Worm (Caenorhabditis elegans) whole organism, L3 larva: ENCODE measurements around the gene T07C4.3.

ENCODE experiments used
- R02D3.7 ChIP-seq: fragments of 150-350 bp; optimal IDR thresholded peaks from 2 replicates; lab custom pipeline; 2014; ENCODE audit warnings: missing biosample characterization, missing genetic modification characterization
- elt-1 ChIP-seq: fragments of 150-350 bp; optimal IDR thresholded peaks from 2 replicates; lab custom pipeline; 2014; ENCODE audit warnings: missing biosample characterization, missing genetic modification characterization
- elt-3 ChIP-seq, 3 experiments: fragments of 150-350 bp in 1 of 3; sonication (generic microtip) in 2 of 3; optimal IDR thresholded peaks; 2 replicates in 2 of 3; 4 replicates in 1 of 3; lab custom pipeline; 2014 to 2017; ENCODE audit warnings: missing biosample characterization in 3 of 3, missing genetic modification characterization in 3 of 3
- lin-15B ChIP-seq: fragments of 150-350 bp; optimal IDR thresholded peaks from 2 replicates; lab custom pipeline; 2014; ENCODE audit warnings: missing biosample characterization, missing genetic modification characterization
- nhr-12 ChIP-seq: fragments of 150-350 bp; optimal IDR thresholded peaks from 2 replicates; lab custom pipeline; 2014; ENCODE audit warnings: missing biosample characterization, missing genetic modification characterization
- nhr-237 ChIP-seq: fragments of 150-350 bp; optimal IDR thresholded peaks from 2 replicates; lab custom pipeline; 2014; ENCODE audit warnings: missing biosample characterization, missing genetic modification characterization
- nhr-77 ChIP-seq: fragments of 150-350 bp; optimal IDR thresholded peaks from 2 replicates; lab custom pipeline; 2014; ENCODE audit warnings: missing biosample characterization, missing genetic modification characterization
- sea-2 ChIP-seq: fragments of 150-350 bp; sonication (generic microtip); optimal IDR thresholded peaks from 4 replicates; lab custom pipeline; 2014; ENCODE audit warnings: missing biosample characterization, missing genetic modification reagents, missing genetic modification characterization
- skn-1 ChIP-seq: fragments of 150-350 bp; optimal IDR thresholded peaks from 2 replicates; lab custom pipeline; 2014; ENCODE audit warnings: missing biosample characterization, missing genetic modification characterization
- ztf-4 ChIP-seq: fragments of 150-350 bp; optimal IDR thresholded peaks from 2 replicates; lab custom pipeline; 2014; ENCODE audit warnings: missing biosample characterization, missing genetic modification characterization

- TF ChIP-seq nhr-12 (tag; lab: Kevin White, UChicago), result no peak
- TF ChIP-seq R02D3.7 (tag; lab: Kevin White, UChicago), result no peak
- TF ChIP-seq elt-1 (tag; lab: Kevin White, UChicago), result no peak
- TF ChIP-seq lin-15B, result no peak
- TF ChIP-seq skn-1 (tag; lab: Kevin White, UChicago), result no peak
- TF ChIP-seq sea-2 (GFP tag; lab: Kevin White, UChicago), result no peak
- no peak for TF ChIP-seq elt-3 (tag; optimal IDR thresholded peaks at IDR 0.05; lab: Kevin White, UChicago)
- no peak for TF ChIP-seq nhr-77 (tag; lab: Kevin White, UChicago)
- TF ChIP-seq ztf-4 (tag; lab: Kevin White, UChicago), result no peak
- no peak for TF ChIP-seq nhr-237 (tag; lab: Kevin White, UChicago)
Measured at ce11 chrIII:10362920-10363319, 11.0 kb downstream of the T07C4.3 start.
